Worm (Caenorhabditis elegans) whole organism, L4 larva: Measurements from ENCODE around the gene T05G5.1.

Experiments
- F10B5.3 ChIP-seq: sonication (generic microtip); optimal IDR thresholded peaks from 2 replicates; lab custom pipeline; 2016; ENCODE audit warnings: mild to moderate bottlenecking, missing genetic modification characterization, missing compliant biosample characterization
- F26F4.8 ChIP-seq: fragments of 200-800 bp; sonication (Bioruptor generic); conservative IDR thresholded peaks from 2 replicates; pipeline ENCODE4 v1.3.6; 2022; ENCODE audit warnings: missing genetic modification characterization, missing compliant biosample characterization
- T26A8.4 ChIP-seq: fragments of 200-800 bp; sonication (Bioruptor generic); IDR thresholded peaks from 2 replicates; pipeline ENCODE4 v1.3.6; 2022; ENCODE audit warnings: missing genetic modification characterization, missing compliant biosample characterization
- Y5F2A.4 ChIP-seq: fragments of 200-800 bp; sonication (Bioruptor generic); optimal IDR thresholded peaks from 2 replicates; lab custom pipeline; 2018; ENCODE audit warnings: mild to moderate bottlenecking, missing genetic modification characterization, missing compliant biosample characterization
- Y75B8A.6 ChIP-seq: fragments of 200-800 bp; sonication (Bioruptor generic); IDR thresholded peaks from 2 replicates; pipeline ENCODE4 v1.3.6; 2022; ENCODE audit warnings: missing genetic modification reagents, missing genetic modification characterization, missing compliant biosample characterization
- ZK337.2 ChIP-seq: fragments of 200-800 bp; sonication (Bioruptor generic); IDR thresholded peaks from 2 replicates; pipeline ENCODE4 v1.3.6; 2022; ENCODE audit warnings: missing genetic modification reagents, missing genetic modification characterization, missing compliant biosample characterization
- aha-1 ChIP-seq: fragments of 150-350 bp; peaks from one replicate; lab custom pipeline; 2014; ENCODE audit warnings: missing biosample characterization, missing genetic modification characterization
- daf-12 ChIP-seq: fragments of 150-350 bp; optimal IDR thresholded peaks from 2 replicates; lab custom pipeline; 2014; ENCODE audit warnings: missing biosample characterization, missing genetic modification reagents, missing genetic modification characterization
- daf-16 ChIP-seq, 3 experiments: sonication (generic microtip); optimal IDR thresholded peaks; 2 replicates each; lab custom pipeline; 2016 to 2017; ENCODE audit warnings: missing genetic modification characterization in 3 of 3, missing genetic modification reagents in 3 of 3, mild to moderate bottlenecking in 2 of 3, missing compliant biosample characterization in 2 of 3, missing biosample characterization in 1 of 3, moderate library complexity in 1 of 3
- daf-19 ChIP-seq: fragments of 200-800 bp; sonication (Bioruptor generic); conservative IDR thresholded peaks from 2 replicates; pipeline ENCODE4 v1.3.6; 2022; ENCODE audit warnings: missing genetic modification characterization, missing compliant biosample characterization
- daf-8 ChIP-seq: fragments of 200-800 bp; sonication (Bioruptor generic); IDR thresholded peaks from 2 replicates; pipeline ENCODE4 v1.3.6; 2022; ENCODE audit warnings: missing genetic modification characterization, missing compliant biosample characterization
- dmd-9 ChIP-seq: fragments of 200-800 bp; sonication (Bioruptor generic); IDR thresholded peaks from 2 replicates; pipeline ENCODE4 v1.3.6; 2022; ENCODE audit warnings: missing genetic modification reagents, missing genetic modification characterization, missing compliant biosample characterization
- fkh-10 ChIP-seq: fragments of 150-350 bp; optimal IDR thresholded peaks from 2 replicates; lab custom pipeline; 2014; ENCODE audit warnings: missing biosample characterization, missing genetic modification reagents, missing genetic modification characterization
- hlh-11 ChIP-seq: fragments of 200-800 bp; sonication (Bioruptor generic); optimal IDR thresholded peaks from 2 replicates; lab custom pipeline; 2018; ENCODE audit warnings: mild to moderate bottlenecking, missing genetic modification characterization, missing compliant biosample characterization
- hlh-30 ChIP-seq: sonication (generic microtip); optimal IDR thresholded peaks from 2 replicates; lab custom pipeline; 2017; ENCODE audit warnings: antibody characterized with exemption, mild to moderate bottlenecking, missing genetic modification characterization, missing compliant biosample characterization; ENCODE audit not compliant: insufficient read depth
- lin-13 ChIP-seq: fragments of 150-350 bp; optimal IDR thresholded peaks from 2 replicates; lab custom pipeline; 2014; ENCODE audit warnings: missing biosample characterization, missing genetic modification reagents, missing genetic modification characterization
- lin-38 ChIP-seq: fragments of 200-800 bp; sonication (Bioruptor generic); IDR thresholded peaks from 2 replicates; pipeline ENCODE4 v1.3.6; 2022; ENCODE audit warnings: missing genetic modification reagents, missing genetic modification characterization, missing compliant biosample characterization
- lin-39 ChIP-seq: fragments of 150-350 bp; optimal IDR thresholded peaks from 2 replicates; lab custom pipeline; 2014; ENCODE audit warnings: missing biosample characterization, missing genetic modification reagents, missing genetic modification characterization
- lir-3 ChIP-seq: sonication (generic microtip); optimal IDR thresholded peaks from 2 replicates; lab custom pipeline; 2016; ENCODE audit warnings: mild to moderate bottlenecking, missing genetic modification characterization, missing compliant biosample characterization
- lsy-2 ChIP-seq, 2 experiments: fragments of 150-350 bp in 1 of 2; sonication (generic microtip) in 1 of 2; optimal IDR thresholded peaks; 2 replicates each; lab custom pipeline; 2014 to 2017; ENCODE audit warnings: missing biosample characterization in 2 of 2, missing genetic modification characterization in 2 of 2
- madf-5 ChIP-seq, 2 experiments: fragments of 200-800 bp; sonication (Bioruptor generic); IDR thresholded peaks; 2 replicates each; pipeline ENCODE4 v1.3.6; 2022; ENCODE audit warnings: missing compliant biosample characterization in 2 of 2, missing genetic modification characterization in 2 of 2
- mdt-29 ChIP-seq: fragments of 200-800 bp; sonication (Bioruptor generic); IDR thresholded peaks from 2 replicates; pipeline ENCODE4 v1.3.6; 2022; ENCODE audit warnings: missing genetic modification reagents, missing genetic modification characterization, missing compliant biosample characterization
- mxl-2 ChIP-seq: fragments of 200-800 bp; sonication (Bioruptor generic); conservative IDR thresholded peaks from 2 replicates; pipeline ENCODE4 v1.3.6; 2022; ENCODE audit warnings: missing genetic modification reagents, missing genetic modification characterization, missing compliant biosample characterization
- nhr-102 ChIP-seq: sonication (generic microtip); optimal IDR thresholded peaks from 2 replicates; lab custom pipeline; 2016; ENCODE audit warnings: mild to moderate bottlenecking, missing genetic modification characterization, moderate library complexity, missing compliant biosample characterization
- nhr-11 ChIP-seq: fragments of 150-350 bp; optimal IDR thresholded peaks from 2 replicates; lab custom pipeline; 2014; ENCODE audit warnings: missing biosample characterization, missing genetic modification characterization
- nhr-111 ChIP-seq: fragments of 200-800 bp; sonication (Bioruptor generic); optimal IDR thresholded peaks from 2 replicates; lab custom pipeline; 2018; ENCODE audit warnings: mild to moderate bottlenecking, missing genetic modification characterization, missing compliant biosample characterization
- nhr-25 ChIP-seq: sonication (generic microtip); optimal IDR thresholded peaks from 2 replicates; lab custom pipeline; 2017; ENCODE audit warnings: missing genetic modification characterization, mild to moderate bottlenecking, missing compliant biosample characterization, antibody characterized with exemption, moderate library complexity, borderline replicate concordance; ENCODE audit not compliant: insufficient read depth
- nhr-28 ChIP-seq: fragments of 150-350 bp; optimal IDR thresholded peaks from 2 replicates; lab custom pipeline; 2014; ENCODE audit warnings: missing biosample characterization, missing genetic modification characterization
- php-3 ChIP-seq: fragments of 200-800 bp; sonication (Bioruptor generic); IDR thresholded peaks from 2 replicates; pipeline ENCODE4 v1.3.6; 2022; ENCODE audit warnings: missing genetic modification reagents, missing genetic modification characterization, missing compliant biosample characterization
- rbr-2 ChIP-seq: sonication (generic microtip); optimal IDR thresholded peaks from 2 replicates; lab custom pipeline; 2016; ENCODE audit warnings: missing genotype, missing genetic modification characterization, missing compliant biosample characterization
- snpc-1.2 ChIP-seq: fragments of 200-800 bp; sonication (Bioruptor generic); IDR thresholded peaks from 2 replicates; pipeline ENCODE4 v1.3.6; 2022; ENCODE audit warnings: missing genetic modification reagents, missing genetic modification characterization, missing compliant biosample characterization
- snpc-4 ChIP-seq: fragments of 150-350 bp; optimal IDR thresholded peaks from 2 replicates; lab custom pipeline; 2014; ENCODE audit warnings: missing biosample characterization, missing genetic modification characterization
- spr-1 ChIP-seq: sonication (generic microtip); optimal IDR thresholded peaks from 2 replicates; lab custom pipeline; 2016; ENCODE audit warnings: mild to moderate bottlenecking, missing genetic modification characterization, missing compliant biosample characterization
- tra-1 ChIP-seq: fragments of 200-800 bp; sonication (Bioruptor generic); IDR thresholded peaks from 2 replicates; pipeline ENCODE4 v1.3.6; 2022; ENCODE audit warnings: missing genetic modification reagents, missing genetic modification characterization, missing compliant biosample characterization
- unc-39 ChIP-seq: sonication (generic microtip); optimal IDR thresholded peaks from 2 replicates; lab custom pipeline; 2017; ENCODE audit warnings: missing biosample characterization, missing genetic modification characterization
- unc-62 ChIP-seq, 3 experiments: fragments of 150-350 bp in 1 of 3; sonication (generic microtip); optimal IDR thresholded peaks in 2 of 3; peaks in 1 of 3; 1 replicate in 1 of 3; 2 replicates in 2 of 3; lab custom pipeline; 2014 to 2017; ENCODE audit warnings: missing biosample characterization in 3 of 3, missing genetic modification characterization in 3 of 3, missing genetic modification reagents in 3 of 3, missing genotype in 1 of 3
- zfp-2 ChIP-seq: sonication (generic microtip); optimal IDR thresholded peaks from 2 replicates; lab custom pipeline; 2016; ENCODE audit warnings: mild to moderate bottlenecking, missing genetic modification characterization, missing compliant biosample characterization
- zip-11 ChIP-seq: fragments of 200-800 bp; sonication (Bioruptor generic); IDR thresholded peaks from 2 replicates; pipeline ENCODE4 v1.3.6; 2022; ENCODE audit warnings: missing genetic modification characterization, missing compliant biosample characterization
- ztf-11 ChIP-seq: fragments of 150-350 bp; optimal IDR thresholded peaks from 2 replicates; lab custom pipeline; 2014; ENCODE audit warnings: missing biosample characterization, missing genetic modification characterization
- ztf-7 ChIP-seq: fragments of 150-350 bp; optimal IDR thresholded peaks from 2 replicates; lab custom pipeline; 2014; ENCODE audit warnings: missing biosample characterization, missing genetic modification characterization

The T05G5.1 gene

DNA sequence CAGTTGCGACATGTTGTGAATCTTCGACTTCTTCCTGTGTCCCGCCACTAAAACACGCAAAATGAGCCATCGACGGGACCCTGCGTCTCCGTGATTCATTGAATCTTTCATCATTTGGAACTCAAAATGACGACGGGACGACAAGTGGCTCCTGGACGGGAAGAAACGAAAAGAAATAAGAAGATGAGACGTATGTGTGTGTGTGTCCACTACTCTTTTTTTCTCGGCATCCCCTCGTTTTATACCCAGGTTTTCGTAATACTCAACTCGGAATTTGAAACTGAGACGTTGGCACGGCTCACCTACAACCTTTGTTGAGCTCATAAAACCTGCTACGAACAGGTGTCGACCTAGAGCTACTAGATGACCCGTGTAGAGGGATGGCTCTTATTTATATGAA, 1.4 kb upstream of the T05G5.1 start:
- no peak for TF ChIP-seq rbr-2 (tag; lab: Kevin White, UChicago)
- peak in 1 of 2 experiments; percentile 21 for TF ChIP-seq daf-16 (GFP tag; optimal IDR thresholded peaks at IDR 0.05; lab: Kevin White, UChicago)
- no peak for TF ChIP-seq daf-16 (tag; optimal IDR thresholded peaks at IDR 0.05; lab: Kevin White, UChicago)
- peak in 1 of 2 experiments; percentile 40 for TF ChIP-seq unc-62 (GFP tag; optimal IDR thresholded peaks at IDR 0.05 in 1 of 2; lab: Kevin White, UChicago)
- no peak for TF ChIP-seq unc-62 (tag; optimal IDR thresholded peaks at IDR 0.05; lab: Kevin White, UChicago)
- peak; percentile 39 for TF ChIP-seq hlh-11 (tag; lab: Kevin White, UChicago)

- no peak for TF ChIP-seq lir-3 (tag; lab: Kevin White, UChicago)
- no peak for TF ChIP-seq Y5F2A.4 (GFP tag; lab: Kevin White, UChicago)
- TF ChIP-seq ZK337.2 = no peak
- no peak for TF ChIP-seq F10B5.3
- TF ChIP-seq zip-11 = no peak
- no peak for TF ChIP-seq unc-62 (GFP tag; optimal IDR thresholded peaks at IDR 0.05 in 1 of 2; lab: Kevin White, UChicago)
- no peak for TF ChIP-seq unc-62 (tag; optimal IDR thresholded peaks at IDR 0.05; lab: Kevin White, UChicago)
- TF ChIP-seq T26A8.4 (GFP tag; lab: Robert Waterston, UW) = no peak
- no peak for TF ChIP-seq zfp-2 (tag; lab: Kevin White, UChicago)
- no peak for TF ChIP-seq lsy-2 (tag; optimal IDR thresholded peaks at IDR 0.05; lab: Kevin White, UChicago)
- peak; percentile 7 for TF ChIP-seq hlh-30
- TF ChIP-seq ztf-7 (tag; lab: Kevin White, UChicago) = no peak
- TF ChIP-seq Y75B8A.6 (GFP tag; lab: Robert Waterston, UW) = no peak
- TF ChIP-seq madf-5 (GFP tag; IDR thresholded peaks at IDR 0.05; lab: Robert Waterston, UW) = no peak
- peak in 1 of 2 experiments; percentile 93 for TF ChIP-seq daf-16 (GFP tag; optimal IDR thresholded peaks at IDR 0.05; lab: Kevin White, UChicago)
- TF ChIP-seq daf-16 (tag; optimal IDR thresholded peaks at IDR 0.05; lab: Kevin White, UChicago) = no peak
- peak; percentile 59 for TF ChIP-seq nhr-11 (tag; lab: Kevin White, UChicago)
- TF ChIP-seq hlh-11 (tag; lab: Kevin White, UChicago) = no peak
- no peak for TF ChIP-seq F26F4.8 (GFP tag; lab: Robert Waterston, UW)
Observed at ce11 chrIII:9741985-9742384, 1.2 kb downstream of the T05G5.1 start.

ce11 chrIII:9740663-9741062, 2.5 kb downstream of the T05G5.1 start:
- TF ChIP-seq nhr-25 (tag; lab: Kevin White, UChicago) = no peak
- no peak for TF ChIP-seq nhr-111 (GFP tag; lab: Kevin White, UChicago)
- TF ChIP-seq unc-62 (GFP tag; optimal IDR thresholded peaks at IDR 0.05 in 1 of 2; lab: Kevin White, UChicago) = peak in 1 of 2 experiments; percentile 87
- no peak for TF ChIP-seq unc-62 (tag; optimal IDR thresholded peaks at IDR 0.05; lab: Kevin White, UChicago)
- peak; percentile 15 for TF ChIP-seq nhr-28 (tag; lab: Kevin White, UChicago)
- no peak for TF ChIP-seq tra-1 (GFP tag; lab: Robert Waterston, UW)
- no peak for TF ChIP-seq php-3 (GFP tag; lab: Robert Waterston, UW)
- TF ChIP-seq snpc-4 = no peak
- TF ChIP-seq mxl-2 (GFP tag; lab: Robert Waterston, UW) = no peak
- TF ChIP-seq snpc-1.2 (GFP tag; lab: Robert Waterston, UW) = no peak
- no peak for TF ChIP-seq aha-1 (tag; lab: Kevin White, UChicago)
- peak in 1 of 2 experiments; percentile 28 for TF ChIP-seq lsy-2 (tag; optimal IDR thresholded peaks at IDR 0.05; lab: Kevin White, UChicago)
- no peak for TF ChIP-seq daf-12 (tag; lab: Kevin White, UChicago)

DNA sequence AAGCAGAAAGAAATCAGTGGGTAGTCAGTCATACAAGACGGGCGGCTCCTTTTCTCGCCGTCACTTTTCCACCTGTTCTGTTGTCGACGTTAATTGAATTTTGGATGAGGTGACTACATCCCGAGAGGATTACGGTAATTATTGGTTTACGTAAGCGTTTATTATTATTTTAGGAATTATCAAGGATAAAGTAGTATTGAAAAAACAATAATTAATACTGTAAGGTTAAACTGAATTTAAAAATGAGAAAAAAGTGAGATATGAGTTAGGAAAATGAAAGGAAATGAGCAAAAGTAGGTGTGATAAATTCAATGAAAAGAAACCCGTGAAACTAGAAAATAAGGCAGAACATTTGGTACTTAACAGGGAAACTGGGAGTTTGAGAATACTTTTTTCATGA, 4.2 kb downstream of the T05G5.1 start, which contains the start of gene hlh-4:
Gene hlh-4, minus strand, starts transcription at position 101 of the 400 bp plus-strand sequence.
- TF ChIP-seq lin-13 (GFP tag; lab: Kevin White, UChicago) (no peak), unc-39 (no peak), spr-1 (tag; lab: Kevin White, UChicago) (no peak), lin-38 (GFP tag; lab: Robert Waterston, UW) (no peak), ztf-11 (tag; lab: Kevin White, UChicago) (no peak), dmd-9 (GFP tag; lab: Robert Waterston, UW) (no peak), daf-16 (GFP tag; optimal IDR thresholded peaks at IDR 0.05; lab: Kevin White, UChicago) (no peak), daf-16 (tag; optimal IDR thresholded peaks at IDR 0.05; lab: Kevin White, UChicago) (no peak), daf-19 (GFP tag; lab: Robert Waterston, UW) (no peak), lin-39 (tag; lab: Kevin White, UChicago) (no peak), nhr-102 (tag; lab: Kevin White, UChicago) (no peak), fkh-10 (no peak), mdt-29 (no peak), daf-8 (GFP tag; lab: Robert Waterston, UW) (no peak), snpc-4 (no peak)
